Fruit fly (Drosophila melanogaster) whole organism, wandering third instar larva: ENCODE data around the gene ect.

ENCODE experiments used
- Abd-B ChIP-seq: fragments of >200 bp; optimal IDR thresholded peaks from 2 replicates; lab custom pipeline; 2017; ENCODE audit warnings: missing biosample characterization, missing genetic modification characterization
- CG9705 ChIP-seq: fragments of 200-800 bp; sonication (Bioruptor generic); optimal IDR thresholded peaks from 2 replicates; lab custom pipeline; 2018; ENCODE audit warnings: missing biosample characterization, mild to moderate bottlenecking, missing genetic modification characterization
- GATAd ChIP-seq: sonication (Bioruptor generic); optimal IDR thresholded peaks from 2 replicates; lab custom pipeline; 2016; ENCODE audit warnings: missing biosample characterization, missing genetic modification characterization
- HLH106 ChIP-seq: fragments of 200-800 bp; optimal IDR thresholded peaks from 3 replicates; lab custom pipeline; 2019; ENCODE audit warnings: missing biosample characterization, mild to moderate bottlenecking, missing genetic modification characterization, moderate library complexity
- Myc ChIP-seq: fragments of >200 bp; optimal IDR thresholded peaks from 2 replicates; lab custom pipeline; 2017
- psq ChIP-seq: fragments of 200-800 bp; sonication (Bioruptor generic); optimal IDR thresholded peaks from 3 replicates; lab custom pipeline; 2017; ENCODE audit warnings: missing biosample characterization, mild to moderate bottlenecking, missing genetic modification characterization, moderate library complexity
- usp ChIP-seq: fragments of >200 bp; optimal IDR thresholded peaks from 2 replicates; lab custom pipeline; 2017; ENCODE audit warnings: missing biosample characterization, missing genetic modification characterization

DNA sequence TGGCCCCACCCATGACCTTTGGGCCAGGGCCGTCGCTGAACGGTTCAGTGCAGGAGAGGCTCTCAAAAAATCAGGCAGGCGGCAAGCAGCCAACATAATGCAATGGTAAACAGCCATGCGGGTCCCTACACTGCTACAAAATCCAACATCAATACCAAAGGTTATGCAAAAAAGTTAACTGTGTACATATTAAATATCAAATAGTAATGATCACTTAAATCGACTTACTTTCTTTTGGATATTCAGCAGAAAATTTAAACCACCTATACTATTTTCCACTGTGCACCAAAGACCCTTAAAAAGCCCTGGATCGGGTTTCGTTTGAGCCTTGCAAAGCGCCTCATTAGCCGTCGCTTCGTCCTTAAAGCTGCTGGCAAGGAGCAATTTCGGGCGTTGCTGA is 25.5 kb upstream of the ect start:
- TF ChIP-seq usp (GFP tag; lab: Kevin White, UChicago), result no peak
- no peak for TF ChIP-seq GATAd
- TF ChIP-seq CG9705 (GFP tag; lab: Kevin White, UChicago), result no peak
- no peak for TF ChIP-seq Myc
- TF ChIP-seq HLH106, result peak; percentile 58
- no peak for TF ChIP-seq psq
- TF ChIP-seq Abd-B (GFP tag; lab: Kevin White, UChicago), result no peak
